Fruit fly (Drosophila melanogaster): Measurements from ENCODE around the gene CG6664.

CG6664 gene

DNA sequence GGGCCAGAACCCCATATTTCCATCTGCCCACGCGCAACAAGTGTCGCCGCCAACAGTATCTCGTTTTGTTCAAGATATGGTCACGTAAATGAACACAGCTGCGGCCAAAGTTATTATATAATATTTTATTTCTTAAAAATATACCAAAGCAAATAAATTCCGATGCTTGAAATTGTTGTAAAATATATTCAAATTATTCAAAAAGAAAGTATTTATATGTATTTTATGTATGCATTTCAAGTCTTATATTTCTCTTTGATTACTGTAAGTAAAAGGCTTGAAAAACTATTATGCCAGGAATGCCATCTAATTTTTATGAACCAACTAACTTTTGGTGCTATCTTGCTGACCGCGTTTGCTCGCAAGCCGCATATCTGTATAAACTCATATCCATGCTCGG lies 26.8 kb downstream of the CG6664 start (continued):
- no peak for TF ChIP-seq CG13287 (GFP tag; IDR thresholded peaks at IDR 0.05; ENCODE audit: partially characterized antibody)
- TF ChIP-seq CG3726 (GFP tag; IDR thresholded peaks at IDR 0.05): no peak
- no peak for TF ChIP-seq schlank (tag; optimal IDR thresholded peaks at IDR 0.05)
- TF ChIP-seq CG9437 (GFP tag; optimal IDR thresholded peaks at IDR 0.05): peak; percentile 60
- TF ChIP-seq gro (GFP tag; optimal IDR thresholded peaks at IDR 0.05): no peak
- TF ChIP-seq Trl (optimal IDR thresholded peaks at IDR 0.05): no peak
- no peak for TF ChIP-seq Trl (GFP tag; optimal IDR thresholded peaks at IDR 0.05)
- TF ChIP-seq CG6272 (GFP tag; IDR thresholded peaks at IDR 0.05): peak; percentile 10; the same call in 1 of the 2 replicates
- TF ChIP-seq slp2 (GFP tag; optimal IDR thresholded peaks at IDR 0.05): no peak
- no peak for TF ChIP-seq pnt (GFP tag; optimal IDR thresholded peaks at IDR 0.05)
- TF ChIP-seq sob (GFP tag; IDR thresholded peaks at IDR 0.05): no peak
- TF ChIP-seq peb (GFP tag; IDR thresholded peaks at IDR 0.05): no peak
- no peak for TF ChIP-seq pita (GFP tag; optimal IDR thresholded peaks at IDR 0.05)
- no peak for TF ChIP-seq CG10366 (GFP tag; IDR thresholded peaks at IDR 0.05)
- no peak for TF ChIP-seq sd (tag; optimal IDR thresholded peaks at IDR 0.05)
- no peak for TF ChIP-seq ash1 (GFP tag; optimal IDR thresholded peaks at IDR 0.05)
- no peak for TF ChIP-seq wek (GFP tag; optimal IDR thresholded peaks at IDR 0.05)
- TF ChIP-seq abd-A (tag; optimal IDR thresholded peaks at IDR 0.05): no peak
- TF ChIP-seq CG16863 (GFP tag; optimal IDR thresholded peaks at IDR 0.05): no peak
- no peak for TF ChIP-seq CG31224 (GFP tag; IDR thresholded peaks at IDR 0.05)
- peak in 1 of 2 experiments; percentile 69 for TF ChIP-seq Hr51 (GFP tag; optimal IDR thresholded peaks at IDR 0.05)
- TF ChIP-seq CG4424 (GFP tag; optimal IDR thresholded peaks at IDR 0.05): peak; percentile 25
- no peak for TF ChIP-seq CG14965 (GFP tag; optimal IDR thresholded peaks at IDR 0.05; ENCODE audit: borderline replicate concordance)
- TF ChIP-seq CG7839 (tag; optimal IDR thresholded peaks at IDR 0.05): peak; percentile 69
- TF ChIP-seq CG8281 (tag; optimal IDR thresholded peaks at IDR 0.05): no peak
- TF ChIP-seq Hsf (GFP tag; optimal IDR thresholded peaks at IDR 0.05): peak; percentile 15
- peak; percentile 31 for TF ChIP-seq CG15601 (tag; optimal IDR thresholded peaks at IDR 0.05)
- no peak for TF ChIP-seq Opbp (GFP tag; IDR thresholded peaks at IDR 0.05; ENCODE audit: partially characterized antibody)
- TF ChIP-seq E2f2 (GFP tag; IDR thresholded peaks at IDR 0.05): peak; percentile 32; the same call in 1 of the 2 replicates
- TF ChIP-seq CrebB (tag; optimal IDR thresholded peaks at IDR 0.05): no peak
- no peak for TF ChIP-seq CG4404 (GFP tag; IDR thresholded peaks at IDR 0.05)
- peak; percentile 14 for TF ChIP-seq CG33557 (GFP tag; optimal IDR thresholded peaks at IDR 0.05)
- TF ChIP-seq pfk (GFP tag; optimal IDR thresholded peaks at IDR 0.05): no peak
- no peak for TF ChIP-seq Pdp1 (GFP tag; optimal IDR thresholded peaks at IDR 0.05)
- no peak for TF ChIP-seq Mrtf (GFP tag; IDR thresholded peaks at IDR 0.05)
- TF ChIP-seq Atf3 (GFP tag; optimal IDR thresholded peaks at IDR 0.05): no peak
- TF ChIP-seq gem (tag; optimal IDR thresholded peaks at IDR 0.05): no peak
- no peak for TF ChIP-seq cad (GFP tag; optimal IDR thresholded peaks at IDR 0.05)
- no peak for TF ChIP-seq CG8944 (GFP tag; optimal IDR thresholded peaks at IDR 0.05)
- peak; percentile 22; the same call in 1 of the 2 replicates for TF ChIP-seq vvl (GFP tag; IDR thresholded peaks at IDR 0.05)
- peak; percentile 45 for TF ChIP-seq Ptx1 (GFP tag; IDR thresholded peaks at IDR 0.05)
- TF ChIP-seq Hr3 (GFP tag; optimal IDR thresholded peaks at IDR 0.05): no peak
- TF ChIP-seq Xrp1 (GFP tag; IDR thresholded peaks at IDR 0.05): peak; percentile 51; the same call in 1 of the 2 replicates
- no peak for TF ChIP-seq CG4360 (GFP tag; IDR thresholded peaks at IDR 0.05)
- no peak for TF ChIP-seq chif (GFP tag; optimal IDR thresholded peaks at IDR 0.05)
- TF ChIP-seq mld (GFP tag; IDR thresholded peaks at IDR 0.05; ENCODE audit: partially characterized antibody): no peak
- no peak for TF ChIP-seq br (optimal IDR thresholded peaks at IDR 0.05)
- TF ChIP-seq onecut (GFP tag; IDR thresholded peaks at IDR 0.05): 0 out of 2 replicates have a peak, but pooled peaks have one; percentile 12
- peak; percentile 14 for TF ChIP-seq CG17359 (tag; optimal IDR thresholded peaks at IDR 0.05)
- no peak for TF ChIP-seq Poxn (GFP tag; IDR thresholded peaks at IDR 0.05)
- TF ChIP-seq esg (GFP tag; conservative IDR thresholded peaks at IDR 0.05): peak; percentile 40; the same call in 1 of the 2 replicates
- no peak for TF ChIP-seq CG18262 (tag; optimal IDR thresholded peaks at IDR 0.05)
